Worm (Caenorhabditis elegans) whole organism, young adult: ENCODE measurements around the gene F35B12.9.

Source experiments
- T26A5.8 ChIP-seq: sonication (generic microtip); optimal IDR thresholded peaks from 2 replicates; lab custom pipeline; 2016; ENCODE audit warnings: missing genetic modification characterization, missing compliant biosample characterization
- atf-7 ChIP-seq: sonication (generic microtip); optimal IDR thresholded peaks from 2 replicates; lab custom pipeline; 2017; ENCODE audit warnings: mild to moderate bottlenecking, missing genetic modification characterization, missing compliant biosample characterization
- let-607 ChIP-seq, 2 experiments: fragments of 200-800 bp in 1 of 2; sonication (Bioruptor generic) in 1 of 2; sonication (generic microtip) in 1 of 2; optimal IDR thresholded peaks; 2 replicates each; lab custom pipeline; 2016 to 2018; ENCODE audit warnings: mild to moderate bottlenecking in 2 of 2, missing compliant biosample characterization in 2 of 2, missing genetic modification characterization in 2 of 2, moderate library complexity in 2 of 2, missing genotype in 1 of 2
- nhr-80 ChIP-seq: sonication (generic microtip); optimal IDR thresholded peaks from 2 replicates; lab custom pipeline; 2016; ENCODE audit warnings: missing genetic modification characterization, missing compliant biosample characterization

Gene F35B12.9

DNA sequence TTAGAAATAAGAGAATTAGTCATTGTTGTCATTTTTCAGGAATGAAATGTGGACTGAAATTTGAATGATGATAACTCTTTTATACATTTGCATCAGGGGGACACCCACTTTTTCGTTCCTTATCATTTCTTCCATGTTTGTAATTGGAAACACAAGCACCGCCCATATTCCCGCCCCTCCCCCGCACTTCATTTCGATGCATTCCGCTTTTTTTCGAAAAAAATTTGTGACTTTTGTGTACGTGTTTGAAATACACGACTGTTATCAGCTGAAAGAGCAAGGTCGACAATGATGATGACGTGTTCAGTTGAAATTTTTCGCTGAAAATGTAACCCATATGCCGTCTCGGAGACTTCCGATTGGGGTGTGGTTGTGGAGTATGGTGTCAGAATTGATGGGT is 49.7 kb downstream of the F35B12.9 start, which contains the start of gene zip-10:
zip-10 (minus strand) TSS at position 43 of the 400 bp plus-strand sequence.
- peak; percentile 39 to 59 for TF ChIP-seq let-607 (tag; optimal IDR thresholded peaks at IDR 0.05; lab: Kevin White, UChicago)
- peak; percentile 77 for TF ChIP-seq atf-7 (tag; lab: Kevin White, UChicago)
- TF ChIP-seq nhr-80 (tag; lab: Kevin White, UChicago) = peak; percentile 96
- TF ChIP-seq T26A5.8 (tag; lab: Kevin White, UChicago) = no peak
